Fruit fly (Drosophila melanogaster): ENCODE measurements around the gene CG9547.
A peak's percentile ranks its signal among the peaks of the same experiment; 100 is the strongest.

Gene CG9547

dm6 chr2L:6455955-6456599 lies 38.3 kb downstream of the CG9547 start, which contains the start of gene frj (continued):
- TF ChIP-seq CG3281 (GFP tag; optimal IDR thresholded peaks at IDR 0.05) (peak; percentile 49), CG16815 (GFP tag; optimal IDR thresholded peaks at IDR 0.05) (peak; percentile 61), Ssrp (tag; optimal IDR thresholded peaks at IDR 0.05) (peak; percentile 61), Tbp (GFP tag; optimal IDR thresholded peaks at IDR 0.05) (no peak), CG12219 (GFP tag; optimal IDR thresholded peaks at IDR 0.05) (no peak), CG8765 (GFP tag; IDR thresholded peaks at IDR 0.05) (peak; percentile 60; the same call in 1 of the 2 replicates), CG33557 (GFP tag; optimal IDR thresholded peaks at IDR 0.05) (no peak), chif (GFP tag; optimal IDR thresholded peaks at IDR 0.05) (peak; percentile 63 to 65), CG34422 (GFP tag; IDR thresholded peaks at IDR 0.05) (peak; percentile 62; the same call in 1 of the 3 replicates), Neu2 (GFP tag; optimal IDR thresholded peaks at IDR 0.05; ENCODE audit: borderline replicate concordance) (peak; percentile 9), CG10366 (GFP tag; IDR thresholded peaks at IDR 0.05) (peak; percentile 66), shn (GFP tag; optimal IDR thresholded peaks at IDR 0.05) (peak; percentile 69), Vsx1 (GFP tag; optimal IDR thresholded peaks at IDR 0.05) (peak; percentile 43), CG1647 (GFP tag; optimal IDR thresholded peaks at IDR 0.05) (peak; percentile 19), CG5245 (GFP tag; optimal IDR thresholded peaks at IDR 0.05) (peak; percentile 42), bowl (GFP tag; IDR thresholded peaks at IDR 0.05) (no peak), Fer2 (tag; optimal IDR thresholded peaks at IDR 0.05) (no peak), NC2β (GFP tag; optimal IDR thresholded peaks at IDR 0.05) (peak; percentile 54), CG6813 (GFP tag; optimal IDR thresholded peaks at IDR 0.05) (no peak), CG4854 (GFP tag; optimal IDR thresholded peaks at IDR 0.05) (no peak), B-H1 (GFP tag; IDR thresholded peaks at IDR 0.05) (peak; percentile 39; the same call in 1 of the 3 replicates), dpn (GFP tag; optimal IDR thresholded peaks at IDR 0.05) (peak; percentile 76 to 79), CG14014 (GFP tag; IDR thresholded peaks at IDR 0.05) (peak; percentile 64), CTCF (GFP tag; optimal IDR thresholded peaks at IDR 0.05) (peak; percentile 96), CG17912 (GFP tag; optimal IDR thresholded peaks at IDR 0.05) (peak; percentile 26), danr (GFP tag; IDR thresholded peaks at IDR 0.05) (no peak), Lpt (GFP tag; optimal IDR thresholded peaks at IDR 0.05) (no peak), jigr1 (GFP tag; IDR thresholded peaks at IDR 0.05) (0 out of 3 replicates have a peak, but pooled peaks have one; percentile 27), CG10979 (tag; optimal IDR thresholded peaks at IDR 0.05) (peak; percentile 48), CG8290 (GFP tag; optimal IDR thresholded peaks at IDR 0.05) (peak; percentile 76), CG8290 (tag; optimal IDR thresholded peaks at IDR 0.05) (peak in 1 of 2 experiments; percentile 73), corto (GFP tag; optimal IDR thresholded peaks at IDR 0.05) (no peak), wdn (GFP tag; IDR thresholded peaks at IDR 0.05) (no peak; the same call in 1 of the 2 replicates), Hr78 (GFP tag; optimal IDR thresholded peaks at IDR 0.05) (no peak), Kr (GFP tag; optimal IDR thresholded peaks at IDR 0.05) (no peak), jing (GFP tag; optimal IDR thresholded peaks at IDR 0.05) (no peak), stc (GFP tag; IDR thresholded peaks at IDR 0.05) (0 out of 2 replicates have a peak, but pooled peaks have one; percentile 5), Sox102F (GFP tag; optimal IDR thresholded peaks at IDR 0.05) (peak; percentile 58), lov (optimal IDR thresholded peaks at IDR 0.05) (no peak), lov (GFP tag; IDR thresholded peaks at IDR 0.05) (peak; percentile 47; the same call in 1 of the 3 replicates), sug (tag; optimal IDR thresholded peaks at IDR 0.05) (peak; percentile 57), sc (optimal IDR thresholded peaks at IDR 0.05) (no peak), sc (GFP tag; optimal IDR thresholded peaks at IDR 0.05) (no peak), CG13424 (tag; optimal IDR thresholded peaks at IDR 0.05) (peak; percentile 63), lbe (GFP tag; optimal IDR thresholded peaks at IDR 0.05) (peak; percentile 52), YL-1 (GFP tag; optimal IDR thresholded peaks at IDR 0.05) (peak; percentile 51), gce (GFP tag; IDR thresholded peaks at IDR 0.05) (no peak), CG17359 (tag; optimal IDR thresholded peaks at IDR 0.05) (peak; percentile 57), esg (GFP tag; conservative IDR thresholded peaks at IDR 0.05) (peak; percentile 56), CG12659 (GFP tag; optimal IDR thresholded peaks at IDR 0.05) (peak; percentile 82), CG11456 (GFP tag; IDR thresholded peaks at IDR 0.05) (peak; percentile 76)

Data from whole organism, embryonic.